Fruit fly (Drosophila melanogaster) whole organism, embryonic: Measurements from ENCODE around the gene DppIII.

Source experiments
- CG10654 ChIP-seq: fragments of 200-800 bp; sonication (Bioruptor generic); optimal IDR thresholded peaks from 2 replicates; lab custom pipeline; 2016; ENCODE audit warnings: missing biosample characterization, missing genetic modification characterization
- CG10979 ChIP-seq: fragments of 200-800 bp; sonication (Bioruptor generic); optimal IDR thresholded peaks from 2 replicates; lab custom pipeline; 2018; ENCODE audit warnings: missing biosample characterization, mild to moderate bottlenecking, missing genetic modification characterization, moderate library complexity
- CG12744 ChIP-seq: fragments of 200-800 bp; sonication (Bioruptor generic); optimal IDR thresholded peaks from 2 replicates; lab custom pipeline; 2016; ENCODE audit warnings: missing biosample characterization, missing genetic modification characterization
- CG13424 ChIP-seq: fragments of 200-800 bp; sonication (Bioruptor generic); optimal IDR thresholded peaks from 2 replicates; lab custom pipeline; 2019; ENCODE audit warnings: missing biosample characterization, mild to moderate bottlenecking, missing genetic modification characterization, moderate library complexity
- CG14667 ChIP-seq: fragments of 200-800 bp; sonication (Bioruptor generic); IDR thresholded peaks from 2 replicates; pipeline ENCODE4 v1.3.6; 2022; ENCODE audit warnings: missing biosample characterization, missing genetic modification characterization
- CG15269 ChIP-seq: fragments of 200-800 bp; sonication (Bioruptor generic); optimal IDR thresholded peaks from 2 replicates; lab custom pipeline; 2018; ENCODE audit warnings: missing biosample characterization, mild to moderate bottlenecking, missing genetic modification characterization, moderate library complexity
- CG1529 ChIP-seq: fragments of 200-800 bp; sonication (Bioruptor generic); optimal IDR thresholded peaks from 3 replicates; lab custom pipeline; 2018; ENCODE audit warnings: missing biosample characterization, missing genetic modification characterization
- CG17328 ChIP-seq: fragments of 200-800 bp; sonication (Bioruptor generic); IDR thresholded peaks from 2 replicates; pipeline ENCODE4 v1.3.6; 2022; ENCODE audit warnings: missing biosample characterization, missing genetic modification characterization
- CG2202 ChIP-seq: fragments of 200-800 bp; sonication (Bioruptor generic); optimal IDR thresholded peaks from 2 replicates; lab custom pipeline; 2018; ENCODE audit warnings: missing biosample characterization, mild to moderate bottlenecking, missing genetic modification characterization
- CG2678 ChIP-seq: fragments of 200-800 bp; sonication (Bioruptor generic); optimal IDR thresholded peaks from 3 replicates; lab custom pipeline; 2019; ENCODE audit warnings: missing biosample characterization, mild to moderate bottlenecking, missing genetic modification characterization, moderate library complexity
- CG2712 ChIP-seq: fragments of 200-800 bp; optimal IDR thresholded peaks from 3 replicates; lab custom pipeline; 2019; ENCODE audit warnings: missing biosample characterization, mild to moderate bottlenecking, missing genetic modification characterization, moderate library complexity
- CG31388 ChIP-seq: fragments of 200-800 bp; sonication (Bioruptor generic); optimal IDR thresholded peaks from 2 replicates; lab custom pipeline; 2016; ENCODE audit warnings: missing biosample characterization, missing genetic modification characterization
- CG34376 ChIP-seq: fragments of 200-800 bp; sonication (Bioruptor generic); optimal IDR thresholded peaks from 2 replicates; lab custom pipeline; 2018; ENCODE audit warnings: missing biosample characterization, mild to moderate bottlenecking, missing genetic modification characterization
- CG5180 ChIP-seq: fragments of 200-800 bp; sonication (Bioruptor generic); optimal IDR thresholded peaks from 3 replicates; lab custom pipeline; 2017; ENCODE audit warnings: missing biosample characterization, missing genetic modification characterization, mild to moderate bottlenecking, moderate library complexity, missing genetic modification reagents
- CG5245 ChIP-seq: fragments of 200-800 bp; sonication (Bioruptor generic); optimal IDR thresholded peaks from 3 replicates; lab custom pipeline; 2016; ENCODE audit warnings: missing biosample characterization, missing genetic modification characterization
- CG6272 ChIP-seq: fragments of 200-800 bp; sonication (Bioruptor generic); IDR thresholded peaks from 2 replicates; pipeline ENCODE4 v1.3.6; 2022; ENCODE audit warnings: missing biosample characterization, missing genetic modification characterization
- CG7839 ChIP-seq: fragments of 200-800 bp; sonication (Bioruptor generic); optimal IDR thresholded peaks from 3 replicates; lab custom pipeline; 2018; ENCODE audit warnings: missing biosample characterization, mild to moderate bottlenecking, missing genetic modification characterization, moderate library complexity
- CG8089 ChIP-seq: fragments of 200-800 bp; sonication (Bioruptor generic); optimal IDR thresholded peaks from 3 replicates; lab custom pipeline; 2016; ENCODE audit warnings: missing biosample characterization, missing genetic modification characterization
- Dref ChIP-seq: fragments of 200-800 bp; sonication (Bioruptor generic); IDR thresholded peaks from 2 replicates; pipeline ENCODE4 v1.3.6; 2022; ENCODE audit warnings: missing biosample characterization, missing genetic modification characterization
- ERR ChIP-seq: fragments of 200-800 bp; sonication (Bioruptor generic); optimal IDR thresholded peaks from 2 replicates; lab custom pipeline; 2016; ENCODE audit warnings: missing biosample characterization, missing genetic modification characterization
- H15 ChIP-seq: fragments of 200-800 bp; sonication (Bioruptor generic); IDR thresholded peaks from 3 replicates; pipeline ENCODE4 v1.3.6; 2022; ENCODE audit warnings: missing biosample characterization, missing genetic modification characterization
- HLH3B ChIP-seq: fragments of 200-800 bp; sonication (Bioruptor generic); IDR thresholded peaks from 2 replicates; pipeline ENCODE4 v1.3.6; 2022; ENCODE audit warnings: missing biosample characterization, missing genetic modification characterization
- Hand ChIP-seq: fragments of 200-800 bp; sonication (Bioruptor generic); optimal IDR thresholded peaks from 2 replicates; lab custom pipeline; 2017; ENCODE audit warnings: mild to moderate bottlenecking, missing biosample characterization, missing genetic modification reagents, missing genetic modification characterization
- Hmx ChIP-seq: fragments of 200-800 bp; sonication (Bioruptor generic); optimal IDR thresholded peaks from 2 replicates; lab custom pipeline; 2016; ENCODE audit warnings: missing biosample characterization, missing genetic modification characterization
- Hsf ChIP-seq: fragments of 200-800 bp; sonication (Bioruptor generic); optimal IDR thresholded peaks from 3 replicates; lab custom pipeline; 2016; ENCODE audit warnings: missing biosample characterization, missing genetic modification characterization
- Ravus ChIP-seq: fragments of 200-800 bp; sonication (Bioruptor generic); IDR thresholded peaks from 2 replicates; pipeline ENCODE4 v1.3.6; 2022; ENCODE audit warnings: missing biosample characterization, missing genetic modification characterization
- Rx ChIP-seq: fragments of 200-800 bp; sonication (Bioruptor generic); IDR thresholded peaks from 2 replicates; pipeline ENCODE4 v1.3.6; 2022; ENCODE audit warnings: missing biosample characterization, missing genetic modification characterization
- Scr ChIP-seq: fragments of 200-800 bp; sonication (Bioruptor generic); IDR thresholded peaks from 2 replicates; pipeline ENCODE4 v1.3.6; 2022; ENCODE audit warnings: missing biosample characterization, missing genetic modification characterization; ENCODE audit not compliant: partially characterized antibody
- Side ChIP-seq: fragments of 200-800 bp; sonication (Bioruptor generic); optimal IDR thresholded peaks from 2 replicates; lab custom pipeline; 2016; ENCODE audit warnings: missing biosample characterization, missing genetic modification characterization
- Sox100B ChIP-seq: fragments of 200-800 bp; sonication (Bioruptor generic); optimal IDR thresholded peaks from 3 replicates; lab custom pipeline; 2018; ENCODE audit warnings: missing biosample characterization, mild to moderate bottlenecking, missing genetic modification characterization
- ato ChIP-seq: fragments of 200-800 bp; sonication (Bioruptor generic); IDR thresholded peaks from 2 replicates; pipeline ENCODE4 v1.3.6; 2022; ENCODE audit warnings: missing biosample characterization, missing genetic modification characterization; ENCODE audit not compliant: partially characterized antibody
- bsh ChIP-seq, 2 experiments: fragments of 200-800 bp; sonication (Bioruptor generic); optimal IDR thresholded peaks; 2 replicates each; lab custom pipeline; 2017 to 2018; ENCODE audit warnings: mild to moderate bottlenecking in 2 of 2, missing biosample characterization in 2 of 2, missing genetic modification characterization in 2 of 2, moderate library complexity in 1 of 2
- btn ChIP-seq: fragments of 200-800 bp; sonication (Bioruptor generic); optimal IDR thresholded peaks from 2 replicates; lab custom pipeline; 2016; ENCODE audit warnings: missing biosample characterization, missing genetic modification characterization
- dimm ChIP-seq: fragments of 200-800 bp; sonication (Bioruptor generic); IDR thresholded peaks from 2 replicates; pipeline ENCODE4 v1.3.6; 2022; ENCODE audit warnings: missing biosample characterization, missing genetic modification characterization
- ewg ChIP-seq: fragments of 200-800 bp; sonication (Bioruptor generic); optimal IDR thresholded peaks from 3 replicates; lab custom pipeline; 2017; ENCODE audit warnings: mild to moderate bottlenecking, missing biosample characterization, missing genetic modification reagents, missing genetic modification characterization
- gfzf ChIP-seq: fragments of 200-800 bp; sonication (Bioruptor generic); optimal IDR thresholded peaks from 2 replicates; lab custom pipeline; 2016; ENCODE audit warnings: missing biosample characterization, mild to moderate bottlenecking, missing genetic modification characterization, moderate library complexity
- gt ChIP-seq: fragments of 200-800 bp; sonication (Bioruptor generic); IDR thresholded peaks from 2 replicates; pipeline ENCODE4 v1.3.6; 2022; ENCODE audit warnings: missing biosample characterization, missing genetic modification characterization
- lilli ChIP-seq: fragments of 200-800 bp; sonication (Bioruptor generic); optimal IDR thresholded peaks from 3 replicates; lab custom pipeline; 2016; ENCODE audit warnings: missing biosample characterization, missing genetic modification characterization
- lola ChIP-seq, 3 experiments: fragments of >200 bp in 2 of 3; fragments of 200-800 bp in 1 of 3; sonication (Bioruptor generic) in 1 of 3; optimal IDR thresholded peaks; 2 replicates each; lab custom pipeline; 2017 to 2019; ENCODE audit warnings: missing biosample characterization in 3 of 3, missing genetic modification characterization in 3 of 3, mild to moderate bottlenecking in 1 of 3, moderate library complexity in 1 of 3
- oc ChIP-seq: fragments of 200-800 bp; sonication (Bioruptor generic); optimal IDR thresholded peaks from 2 replicates; lab custom pipeline; 2018; ENCODE audit warnings: missing biosample characterization, mild to moderate bottlenecking, missing genetic modification characterization, moderate library complexity
- pfk ChIP-seq: fragments of 200-800 bp; sonication (Bioruptor generic); optimal IDR thresholded peaks from 2 replicates; lab custom pipeline; 2018; ENCODE audit warnings: missing biosample characterization, mild to moderate bottlenecking, missing genetic modification characterization, moderate library complexity
- row ChIP-seq: fragments of 200-800 bp; sonication (Bioruptor generic); IDR thresholded peaks from 3 replicates; pipeline ENCODE4 v1.3.6; 2022; ENCODE audit warnings: missing biosample characterization, missing genetic modification characterization
- shn ChIP-seq: fragments of 200-800 bp; sonication (Bioruptor generic); optimal IDR thresholded peaks from 3 replicates; lab custom pipeline; 2016; ENCODE audit warnings: missing biosample characterization, missing genetic modification characterization
- sna ChIP-seq: fragments of 200-800 bp; sonication (Bioruptor generic); IDR thresholded peaks from 2 replicates; pipeline ENCODE4 v1.3.6; 2022; ENCODE audit warnings: missing biosample characterization, missing genetic modification characterization; ENCODE audit not compliant: partially characterized antibody
- stc ChIP-seq: fragments of 200-800 bp; sonication (Bioruptor generic); IDR thresholded peaks from 2 replicates; pipeline ENCODE4 v1.3.6; 2022; ENCODE audit warnings: missing biosample characterization, missing genetic modification characterization
- stwl ChIP-seq: fragments of 200-800 bp; sonication (Bioruptor generic); optimal IDR thresholded peaks from 3 replicates; lab custom pipeline; 2018; ENCODE audit warnings: missing biosample characterization, mild to moderate bottlenecking, missing genetic modification characterization, moderate library complexity
- toy ChIP-seq: fragments of 200-800 bp; sonication (Bioruptor generic); IDR thresholded peaks from 2 replicates; pipeline ENCODE4 v1.3.6; 2022; ENCODE audit warnings: missing biosample characterization, missing genetic modification characterization
- trem ChIP-seq: fragments of 200-800 bp; optimal IDR thresholded peaks from 3 replicates; lab custom pipeline; 2019; ENCODE audit warnings: missing biosample characterization, mild to moderate bottlenecking, missing genetic modification characterization, moderate library complexity
- zf30C ChIP-seq: fragments of 200-800 bp; sonication (Bioruptor generic); optimal IDR thresholded peaks from 3 replicates; lab custom pipeline; 2018; ENCODE audit warnings: missing biosample characterization, mild to moderate bottlenecking, missing genetic modification characterization

Gene DppIII

DNA sequence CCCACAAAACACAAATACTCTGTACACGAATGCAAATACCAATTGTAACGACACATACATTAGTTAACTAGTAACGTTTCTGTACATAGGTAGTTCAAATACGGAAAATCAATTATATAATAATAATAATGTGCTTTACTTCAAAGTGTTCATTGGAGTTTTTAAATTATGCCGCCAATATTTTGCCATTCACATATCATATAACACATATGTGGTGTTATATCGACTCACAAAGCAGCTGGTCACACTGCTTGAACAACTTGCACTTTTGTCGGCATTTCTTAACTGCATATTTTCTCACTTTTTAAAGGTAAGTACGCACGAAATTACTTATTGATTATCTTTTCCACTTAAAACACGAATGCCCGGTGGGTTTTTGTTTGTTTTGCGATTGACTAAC lies at the start of gene DppIII (continued):
- TF ChIP-seq CG2712 (tag; lab: Kevin White, UChicago) (no peak), Dref (GFP tag; lab: Robert Waterston, UW) (peak; percentile 14; the same call in 1 of the 2 replicates), gfzf (peak; percentile 65), bsh (GFP tag; optimal IDR thresholded peaks at IDR 0.05; lab: Kevin White, UChicago) (no peak), pfk (GFP tag; lab: Kevin White, UChicago) (no peak), Hmx (GFP tag; lab: Kevin White, UChicago) (no peak), Scr (0 out of 2 replicates have a peak, but pooled peaks have one; percentile 25), Side (GFP tag; lab: Kevin White, UChicago) (no peak), lilli (GFP tag; lab: Kevin White, UChicago) (no peak), CG13424 (tag; lab: Kevin White, UChicago) (no peak), oc (tag; lab: Kevin White, UChicago) (no peak), btn (GFP tag; lab: Kevin White, UChicago) (no peak), ewg (GFP tag; lab: Kevin White, UChicago) (no peak), ERR (GFP tag; lab: Kevin White, UChicago) (no peak), CG10654 (no peak)
- TF ChIP-seq, all 482 proteins: peak for 19

- no peak for TF ChIP-seq CG6272 (GFP tag; lab: Robert Waterston, UW)
- no peak for TF ChIP-seq HLH3B
- TF ChIP-seq stwl, result no peak
- no peak for TF ChIP-seq CG2678 (tag; lab: Kevin White, UChicago)
- no peak for TF ChIP-seq CG7839 (tag; lab: Kevin White, UChicago)
- no peak for TF ChIP-seq dimm (GFP tag; lab: Robert Waterston, UW)
- no peak for TF ChIP-seq shn (GFP tag; lab: Kevin White, UChicago)
- TF ChIP-seq CG1529 (GFP tag; lab: Kevin White, UChicago), result no peak
- no peak for TF ChIP-seq H15
- TF ChIP-seq CG5245 (GFP tag; lab: Kevin White, UChicago), result no peak
- no peak for TF ChIP-seq lola (GFP tag; optimal IDR thresholded peaks at IDR 0.05; lab: Kevin White, UChicago)
- no peak for TF ChIP-seq Rx (GFP tag; lab: Robert Waterston, UW)
- TF ChIP-seq CG12744, result no peak
- no peak for TF ChIP-seq sna (GFP tag; lab: Robert Waterston, UW)
- TF ChIP-seq Side (GFP tag; lab: Kevin White, UChicago), result no peak
- TF ChIP-seq CG5180 (GFP tag; lab: Kevin White, UChicago), result no peak
- TF ChIP-seq CG31388 (GFP tag; lab: Kevin White, UChicago), result no peak
- TF ChIP-seq trem (tag; lab: Kevin White, UChicago), result peak; percentile 100
- TF ChIP-seq Sox100B (GFP tag; lab: Kevin White, UChicago), result no peak
- TF ChIP-seq CG34376 (GFP tag; lab: Kevin White, UChicago), result no peak
- TF ChIP-seq ato (GFP tag; lab: Robert Waterston, UW), result peak; percentile 70
- TF ChIP-seq CG10979 (tag; lab: Kevin White, UChicago), result peak; percentile 3
- TF ChIP-seq row (GFP tag; lab: Robert Waterston, UW), result no peak
- peak; percentile 27 for TF ChIP-seq Hsf (GFP tag; lab: Kevin White, UChicago)
- no peak for TF ChIP-seq CG2202 (tag; lab: Kevin White, UChicago)
- no peak for TF ChIP-seq Hand (GFP tag; lab: Kevin White, UChicago)
- no peak for TF ChIP-seq zf30C
- TF ChIP-seq CG15269 (tag; lab: Kevin White, UChicago), result no peak
- TF ChIP-seq CG17328 (GFP tag; lab: Robert Waterston, UW), result no peak
- no peak for TF ChIP-seq Ravus
- TF ChIP-seq CG8089 (GFP tag; lab: Kevin White, UChicago), result no peak
- no peak for TF ChIP-seq stc (GFP tag; lab: Robert Waterston, UW)
- no peak for TF ChIP-seq gt (GFP tag; lab: Robert Waterston, UW)
- no peak for TF ChIP-seq CG14667 (GFP tag; lab: Robert Waterston, UW)
- TF ChIP-seq toy (GFP tag; lab: Robert Waterston, UW), result no peak
Measured at dm6 chr3R:8300928-8301752, 43.1 kb upstream of the DppIII start, which contains the start of the genes CG9626 and mRpL1. Gene CG9626, minus strand, starts transcription at chr3R:8300978. Gene mRpL1, plus strand, starts transcription at chr3R:8301440.
